Worm (Caenorhabditis elegans) whole organism, L2 larva: ENCODE measurements around the gene mip-1.
A peak's percentile ranks its signal among the peaks of the same experiment; 100 is the strongest.
"Not testable (repeated sequence)": the region's sequence is repeated elsewhere in the genome, so short reads cannot be mapped to it uniquely, and the experiment has no call there.

Experiments
- C34F6.9 ChIP-seq: fragments of 150-350 bp; optimal IDR thresholded peaks from 2 replicates; lab custom pipeline; 2014; ENCODE audit warnings: missing biosample characterization, missing genetic modification characterization
- F13H6.1 ChIP-seq: sonication (generic microtip); optimal IDR thresholded peaks from 2 replicates; lab custom pipeline; 2016; ENCODE audit warnings: missing genetic modification characterization, missing compliant biosample characterization
- Y55F3AM.14 ChIP-seq: fragments of 200-800 bp; sonication (Bioruptor generic); optimal IDR thresholded peaks from 2 replicates; lab custom pipeline; 2018; ENCODE audit warnings: mild to moderate bottlenecking, missing genetic modification characterization, missing compliant biosample characterization
- ZK546.5 ChIP-seq: sonication (generic microtip); optimal IDR thresholded peaks from 2 replicates; lab custom pipeline; 2017; ENCODE audit warnings: missing biosample characterization, missing genetic modification characterization
- alr-1 ChIP-seq: fragments of 150-350 bp; optimal IDR thresholded peaks from 2 replicates; lab custom pipeline; 2014; ENCODE audit warnings: missing biosample characterization, missing genetic modification characterization
- aly-2 ChIP-seq: fragments of 150-350 bp; optimal IDR thresholded peaks from 2 replicates; lab custom pipeline; 2014; ENCODE audit warnings: missing biosample characterization, missing genetic modification characterization
- ama-1 ChIP-seq: fragments of 150-350 bp; optimal IDR thresholded peaks from 2 replicates; lab custom pipeline; 2018; ENCODE audit warnings: inconsistent platforms
- blmp-1 ChIP-seq: sonication (generic microtip); optimal IDR thresholded peaks from 2 replicates; lab custom pipeline; 2017; ENCODE audit warnings: missing genetic modification characterization, mild to moderate bottlenecking, missing compliant biosample characterization, antibody characterized with exemption, moderate library complexity; ENCODE audit not compliant: insufficient read depth
- ceh-16 ChIP-seq: fragments of 150-350 bp; optimal IDR thresholded peaks from 2 replicates; lab custom pipeline; 2014; ENCODE audit warnings: missing biosample characterization, missing genetic modification characterization
- ceh-82 ChIP-seq: fragments of 150-350 bp; optimal IDR thresholded peaks from 2 replicates; lab custom pipeline; 2014; ENCODE audit warnings: missing biosample characterization, missing genetic modification characterization
- dmd-4 ChIP-seq: sonication (generic microtip); optimal IDR thresholded peaks from 2 replicates; lab custom pipeline; 2017; ENCODE audit warnings: missing biosample characterization, missing genetic modification characterization
- egl-27 ChIP-seq: sonication (generic microtip); optimal IDR thresholded peaks from 3 replicates; lab custom pipeline; 2017; ENCODE audit warnings: missing biosample characterization, missing genetic modification reagents, missing genetic modification characterization
- elt-1 ChIP-seq: fragments of 150-350 bp; optimal IDR thresholded peaks from 2 replicates; lab custom pipeline; 2014; ENCODE audit warnings: missing biosample characterization, missing genetic modification characterization
- elt-3 ChIP-seq: sonication (generic microtip); optimal IDR thresholded peaks from 2 replicates; lab custom pipeline; 2017; ENCODE audit warnings: missing biosample characterization, missing genetic modification characterization
- fos-1 ChIP-seq: fragments of 150-350 bp; optimal IDR thresholded peaks from 2 replicates; lab custom pipeline; 2014; ENCODE audit warnings: missing biosample characterization, missing genetic modification characterization
- gmeb-1 ChIP-seq: fragments of 150-350 bp; optimal IDR thresholded peaks from 2 replicates; lab custom pipeline; 2014; ENCODE audit warnings: missing biosample characterization, missing genetic modification characterization
- lin-11 ChIP-seq: fragments of 150-350 bp; sonication (generic microtip); optimal IDR thresholded peaks from 2 replicates; lab custom pipeline; 2014; ENCODE audit warnings: missing biosample characterization, missing genetic modification characterization, inconsistent platforms, mixed read lengths
- lin-13 ChIP-seq: fragments of 150-350 bp; optimal IDR thresholded peaks from 2 replicates; lab custom pipeline; 2014; ENCODE audit warnings: missing biosample characterization, missing genetic modification reagents, missing genetic modification characterization
- lin-39 ChIP-seq: fragments of 150-350 bp; optimal IDR thresholded peaks from 2 replicates; lab custom pipeline; 2014; ENCODE audit warnings: missing biosample characterization, missing genetic modification reagents, missing genetic modification characterization
- mab-5 ChIP-seq: fragments of 150-350 bp; optimal IDR thresholded peaks from 2 replicates; lab custom pipeline; 2014; ENCODE audit warnings: missing biosample characterization, missing genetic modification characterization
- mbf-1 ChIP-seq: sonication (generic microtip); optimal IDR thresholded peaks from 2 replicates; lab custom pipeline; 2017; ENCODE audit warnings: missing biosample characterization, missing genetic modification characterization
- mdl-1 ChIP-seq, 2 experiments: fragments of 150-350 bp in 1 of 2; sonication (generic microtip) in 1 of 2; optimal IDR thresholded peaks; 2 replicates each; lab custom pipeline; 2017; ENCODE audit warnings: missing biosample characterization in 2 of 2, missing genetic modification characterization in 2 of 2
- nhr-10 ChIP-seq: sonication (generic microtip); optimal IDR thresholded peaks from 2 replicates; lab custom pipeline; 2017; ENCODE audit warnings: missing biosample characterization, missing genetic modification characterization
- nhr-11 ChIP-seq: fragments of 150-350 bp; optimal IDR thresholded peaks from 2 replicates; lab custom pipeline; 2014; ENCODE audit warnings: missing biosample characterization, missing genetic modification characterization
- nhr-12 ChIP-seq: fragments of 150-350 bp; optimal IDR thresholded peaks from 2 replicates; lab custom pipeline; 2014; ENCODE audit warnings: missing biosample characterization, missing genetic modification characterization
- nhr-129 ChIP-seq: fragments of 150-350 bp; optimal IDR thresholded peaks from 2 replicates; lab custom pipeline; 2014; ENCODE audit warnings: missing biosample characterization, missing genetic modification characterization
- nhr-21 ChIP-seq: fragments of 150-350 bp; optimal IDR thresholded peaks from 2 replicates; lab custom pipeline; 2014; ENCODE audit warnings: missing biosample characterization, missing genetic modification characterization
- nhr-23 ChIP-seq: fragments of 150-350 bp; optimal IDR thresholded peaks from 2 replicates; lab custom pipeline; 2014; ENCODE audit warnings: missing biosample characterization, missing genetic modification reagents, missing genetic modification characterization
- nhr-237 ChIP-seq: fragments of 150-350 bp; optimal IDR thresholded peaks from 2 replicates; lab custom pipeline; 2014; ENCODE audit warnings: missing biosample characterization, missing genetic modification characterization
- nhr-25 ChIP-seq: fragments of 150-350 bp; sonication (generic microtip); optimal IDR thresholded peaks from 3 replicates; lab custom pipeline; 2014; ENCODE audit warnings: missing biosample characterization, missing genetic modification characterization
- nhr-6 ChIP-seq: fragments of 150-350 bp; optimal IDR thresholded peaks from 2 replicates; lab custom pipeline; 2014; ENCODE audit warnings: missing biosample characterization, missing genetic modification characterization
- nhr-77 ChIP-seq: fragments of 150-350 bp; optimal IDR thresholded peaks from 2 replicates; lab custom pipeline; 2014; ENCODE audit warnings: missing biosample characterization, missing genetic modification characterization
- peb-1 ChIP-seq: fragments of 150-350 bp; optimal IDR thresholded peaks from 2 replicates; lab custom pipeline; 2014; ENCODE audit warnings: missing biosample characterization, missing genetic modification characterization
- sem-4 ChIP-seq: fragments of 150-350 bp; optimal IDR thresholded peaks from 2 replicates; lab custom pipeline; 2014; ENCODE audit warnings: missing biosample characterization, missing genetic modification reagents, missing genetic modification characterization
- skn-1 ChIP-seq: sonication (generic microtip); optimal IDR thresholded peaks from 2 replicates; lab custom pipeline; 2017; ENCODE audit warnings: missing biosample characterization, missing genetic modification characterization
- sma-3 ChIP-seq: sonication (generic microtip); optimal IDR thresholded peaks from 2 replicates; lab custom pipeline; 2016; ENCODE audit warnings: missing genetic modification reagents, missing genetic modification characterization, missing compliant biosample characterization
- sma-9 ChIP-seq, 2 experiments: fragments of 150-350 bp in 1 of 2; sonication (generic microtip) in 1 of 2; optimal IDR thresholded peaks; 2 replicates each; lab custom pipeline; 2014 to 2016; ENCODE audit warnings: missing genetic modification characterization in 2 of 2, mild to moderate bottlenecking in 1 of 2, missing biosample characterization in 1 of 2, missing compliant biosample characterization in 1 of 2, missing genetic modification reagents in 1 of 2, moderate library complexity in 1 of 2
- snpc-4 ChIP-seq: fragments of 150-350 bp; optimal IDR thresholded peaks from 2 replicates; lab custom pipeline; 2014; ENCODE audit warnings: missing biosample characterization, missing genetic modification characterization
- unc-55 ChIP-seq: fragments of 150-350 bp; sonication (generic microtip); optimal IDR thresholded peaks from 3 replicates; lab custom pipeline; 2014; ENCODE audit warnings: missing biosample characterization, missing genetic modification reagents, missing genetic modification characterization
- ztf-1 ChIP-seq: fragments of 200-800 bp; sonication (Bioruptor generic); conservative IDR thresholded peaks from 2 replicates; pipeline ENCODE4 v1.3.6; 2022; ENCODE audit warnings: missing genetic modification characterization, missing compliant biosample characterization
- ztf-11 ChIP-seq: sonication (generic microtip); optimal IDR thresholded peaks from 2 replicates; lab custom pipeline; 2017; ENCODE audit warnings: missing biosample characterization, missing genetic modification characterization
- ztf-4 ChIP-seq: fragments of 150-350 bp; optimal IDR thresholded peaks from 2 replicates; lab custom pipeline; 2014; ENCODE audit warnings: missing biosample characterization, missing genetic modification characterization

Gene mip-1

ce11 chrIII:4779855-4780254 is 13.0 kb upstream of the mip-1 start, which contains the start of gene B0393.9:
Gene B0393.9 (minus strand): TSS chrIII:4780157.
- TF ChIP-seq Y55F3AM.14 (GFP tag; lab: Kevin White, UChicago) (no peak), mdl-1 (tag; optimal IDR thresholded peaks at IDR 0.05; lab: Kevin White, UChicago) (no peak), fos-1 (tag; lab: Kevin White, UChicago) (peak; percentile 35), unc-55 (GFP tag; lab: Kevin White, UChicago) (no peak), ceh-82 (tag; lab: Kevin White, UChicago) (no peak), dmd-4 (tag; lab: Kevin White, UChicago) (no peak)
- TF ChIP-seq, all 48 proteins: peak for 1

- TF ChIP-seq lin-39 (tag; lab: Kevin White, UChicago); ztf-1; ama-1 (lab: Kevin White, UChicago): not testable (repeated sequence)
Observed at ce11 chrIII:4781937-4782576, 10.8 kb upstream of the mip-1 start, which contains the start of the genes gex-5 and C38D4.10. Gene gex-5 (minus strand): TSS chrIII:4781987. Gene C38D4.10 (plus strand): TSS chrIII:4782526.

DNA sequence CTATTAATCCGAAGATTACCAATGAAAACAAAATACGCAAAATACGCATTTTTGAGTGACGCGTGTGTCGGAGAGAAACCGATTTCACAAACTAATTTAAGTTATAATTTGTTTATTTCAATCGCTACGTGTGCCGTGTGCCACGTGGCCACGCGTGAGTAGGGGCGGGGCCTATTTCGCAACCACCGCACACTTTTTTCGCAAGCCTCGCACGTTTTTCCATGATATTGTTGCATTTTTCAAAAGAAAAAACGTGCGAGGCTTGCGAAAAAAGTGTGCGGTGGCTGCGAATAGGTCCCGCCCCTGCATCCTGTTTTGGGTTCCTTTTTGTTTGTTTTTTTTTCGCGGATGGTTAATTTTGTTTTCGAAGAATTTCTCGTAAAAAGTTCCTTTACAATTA is 7.8 kb upstream of the mip-1 start, which contains the start of gene enu-3.2:
Gene enu-3.2, minus strand, starts transcription at position 105 of the 400 bp plus-strand sequence.
- not testable (repeated sequence) for TF ChIP-seq peb-1 (tag; lab: Kevin White, UChicago); ceh-82 (tag; lab: Kevin White, UChicago); nhr-129

DNA sequence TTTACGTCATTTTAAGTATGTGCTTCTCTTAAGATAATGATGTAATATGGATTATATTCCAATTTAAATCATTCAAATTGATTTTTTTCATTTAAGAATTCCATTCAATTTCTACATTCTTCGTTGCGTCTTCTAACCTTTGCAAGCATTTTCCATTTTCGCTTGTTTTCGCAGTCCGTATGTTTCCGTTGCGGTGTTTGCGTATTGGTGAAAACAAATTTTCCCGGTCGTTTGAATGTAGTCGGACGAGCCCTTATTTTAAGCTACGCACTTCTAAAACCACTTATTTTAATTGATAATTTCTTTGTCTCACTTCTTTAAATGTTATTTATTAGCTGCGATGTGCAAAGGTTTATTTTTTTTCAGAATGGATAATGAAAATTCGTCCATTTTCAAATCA is 7.2 kb upstream of the mip-1 start, which contains the start of gene mel-28:
Gene mel-28, plus strand, starts transcription at position 367 of the 400 bp plus-strand sequence.
- TF ChIP-seq ceh-82 (tag; lab: Kevin White, UChicago) (no peak), unc-55 (GFP tag; lab: Kevin White, UChicago) (peak; percentile 16), nhr-129 (no peak), gmeb-1 (tag; lab: Kevin White, UChicago) (peak; percentile 13), C34F6.9 (peak; percentile 65)

DNA sequence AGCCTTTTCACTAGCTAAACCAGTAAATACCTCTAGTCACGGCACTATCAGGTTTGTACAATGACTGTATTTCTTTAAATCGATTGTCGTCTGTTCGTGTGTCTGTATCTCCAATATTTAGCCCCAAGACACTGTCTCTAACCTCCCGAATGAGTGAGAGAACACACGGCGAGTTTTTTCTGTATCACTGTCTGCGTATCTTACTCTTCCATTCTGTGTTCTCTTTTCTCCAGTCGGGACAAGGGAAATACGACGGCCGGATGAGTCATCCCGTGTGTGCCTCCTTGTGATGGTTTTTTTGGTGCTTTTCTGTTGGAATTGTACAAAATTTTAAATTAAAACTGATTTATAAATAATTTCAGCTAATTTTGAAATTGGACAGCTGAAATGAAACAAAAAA is 3.2 kb downstream of the mip-1 start:
- peak; percentile 65 for TF ChIP-seq sma-9 (GFP tag; optimal IDR thresholded peaks at IDR 0.05; lab: Kevin White, UChicago)
- no peak for TF ChIP-seq sma-9 (tag; optimal IDR thresholded peaks at IDR 0.05; lab: Kevin White, UChicago)
- no peak for TF ChIP-seq lin-11 (tag; lab: Kevin White, UChicago)
- peak; percentile 73 for TF ChIP-seq F13H6.1
- no peak for TF ChIP-seq lin-39 (tag; lab: Kevin White, UChicago)
- TF ChIP-seq skn-1 (tag; lab: Kevin White, UChicago), result no peak
- peak; percentile 70 for TF ChIP-seq lin-13 (GFP tag; lab: Kevin White, UChicago)
- no peak for TF ChIP-seq peb-1 (tag; lab: Kevin White, UChicago)
- TF ChIP-seq mdl-1 (tag; optimal IDR thresholded peaks at IDR 0.05; lab: Kevin White, UChicago), result peak in 1 of 2 experiments; percentile 4
- TF ChIP-seq sem-4 (tag; lab: Kevin White, UChicago), result peak; percentile 38
- no peak for TF ChIP-seq elt-3 (tag; lab: Kevin White, UChicago)
- no peak for TF ChIP-seq mab-5 (tag; lab: Kevin White, UChicago)
- no peak for TF ChIP-seq nhr-237 (tag; lab: Kevin White, UChicago)
- no peak for TF ChIP-seq ztf-4 (tag; lab: Kevin White, UChicago)
- no peak for TF ChIP-seq elt-1
- no peak for TF ChIP-seq snpc-4 (tag; lab: Kevin White, UChicago)
- peak; percentile 49 for TF ChIP-seq egl-27
- no peak for TF ChIP-seq ZK546.5 (tag; lab: Kevin White, UChicago)
- TF ChIP-seq nhr-23 (tag; lab: Kevin White, UChicago), result no peak
- TF ChIP-seq nhr-77 (tag; lab: Kevin White, UChicago), result no peak
- TF ChIP-seq C34F6.9, result peak; percentile 80
- no peak for TF ChIP-seq ztf-11 (tag; lab: Kevin White, UChicago)
- no peak for TF ChIP-seq alr-1 (tag; lab: Kevin White, UChicago)
- no peak for TF ChIP-seq ceh-82 (tag; lab: Kevin White, UChicago)
- peak; percentile 53 for TF ChIP-seq nhr-21 (tag; lab: Kevin White, UChicago)
- peak; percentile 100 for TF ChIP-seq fos-1 (tag; lab: Kevin White, UChicago)
- peak; percentile 50 for TF ChIP-seq sma-3 (GFP tag; lab: Kevin White, UChicago)
- no peak for TF ChIP-seq Y55F3AM.14 (GFP tag; lab: Kevin White, UChicago)
- no peak for TF ChIP-seq nhr-11 (tag; lab: Kevin White, UChicago)
- TF ChIP-seq mbf-1, result no peak
- no peak for TF ChIP-seq nhr-12
- TF ChIP-seq ceh-16 (tag; lab: Kevin White, UChicago), result no peak
- peak; percentile 23 for TF ChIP-seq nhr-6 (tag; lab: Kevin White, UChicago)
- TF ChIP-seq nhr-10 (tag; lab: Kevin White, UChicago), result no peak
- TF ChIP-seq aly-2 (tag; lab: Kevin White, UChicago), result no peak
- TF ChIP-seq nhr-25 (tag; lab: Kevin White, UChicago), result no peak
- TF ChIP-seq blmp-1 (tag; lab: Kevin White, UChicago), result no peak
- TF ChIP-seq ztf-1, result no peak
- peak; percentile 35 for TF ChIP-seq gmeb-1 (tag; lab: Kevin White, UChicago)
- TF ChIP-seq unc-55 (GFP tag; lab: Kevin White, UChicago), result peak; percentile 55
- TF ChIP-seq nhr-129, result peak; percentile 76
